Fruit fly (Drosophila melanogaster): ENCODE results near the gene Set8.

Gene Set8

DNA sequence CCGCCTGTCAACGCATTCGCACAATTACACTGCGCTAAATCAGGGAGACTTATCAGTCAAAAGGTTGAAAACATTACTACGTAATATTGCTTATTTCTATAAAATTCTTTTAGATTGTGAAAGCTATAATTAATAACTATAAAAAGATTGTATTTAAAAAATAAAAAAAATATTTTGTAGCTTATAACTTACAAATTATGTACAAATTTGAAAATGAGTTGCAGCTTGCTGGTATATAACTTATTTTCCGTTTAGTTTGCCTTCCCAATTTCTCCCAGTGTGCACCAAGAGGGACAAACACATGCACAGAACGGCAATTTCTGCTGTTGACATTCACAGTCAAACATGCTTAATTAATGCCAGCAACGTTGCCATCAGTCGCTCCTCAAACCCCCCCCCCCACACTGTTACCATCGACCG is 37.9 kb downstream of the Set8 start (continued):
- TF ChIP-seq Fer2 (tag; optimal IDR thresholded peaks at IDR 0.05): peak; percentile 70
- no peak for TF ChIP-seq MESR4 (GFP tag; optimal IDR thresholded peaks at IDR 0.05)
- TF ChIP-seq Hr51 (GFP tag; optimal IDR thresholded peaks at IDR 0.05): peak in 1 of 2 experiments; percentile 80
- TF ChIP-seq CG12236 (GFP tag; optimal IDR thresholded peaks at IDR 0.05): no peak
- TF ChIP-seq Meics (GFP tag; optimal IDR thresholded peaks at IDR 0.05): peak; percentile 85
- TF ChIP-seq sens-2 (GFP tag; IDR thresholded peaks at IDR 0.05): 0 out of 2 replicates have a peak, but pooled peaks have one; percentile 16
- peak; percentile 12 for TF ChIP-seq Chrac-16 (GFP tag; optimal IDR thresholded peaks at IDR 0.05)
- TF ChIP-seq row (GFP tag; IDR thresholded peaks at IDR 0.05): peak; percentile 58
- no peak for TF ChIP-seq chn (GFP tag; optimal IDR thresholded peaks at IDR 0.05)
- TF ChIP-seq bcd (GFP tag; optimal IDR thresholded peaks at IDR 0.05): peak; percentile 76
- no peak for TF ChIP-seq HLH4C (GFP tag; IDR thresholded peaks at IDR 0.05; ENCODE audit: partially characterized antibody)
- 0 out of 3 replicates have a peak, but pooled peaks have one; percentile 6 for TF ChIP-seq ken (GFP tag; IDR thresholded peaks at IDR 0.05)
- peak; percentile 21 for TF ChIP-seq twi (tag; optimal IDR thresholded peaks at IDR 0.05)
- peak; percentile 87 for TF ChIP-seq nom (GFP tag; optimal IDR thresholded peaks at IDR 0.05)
- peak; percentile 30 for TF ChIP-seq CG12942 (GFP tag; optimal IDR thresholded peaks at IDR 0.05)
- TF ChIP-seq CG12155 (GFP tag; optimal IDR thresholded peaks at IDR 0.05): peak; percentile 19
- TF ChIP-seq CG10959 (GFP tag; IDR thresholded peaks at IDR 0.05): no peak
- no peak for TF ChIP-seq CG34224 (GFP tag; IDR thresholded peaks at IDR 0.05; ENCODE audit: partially characterized antibody)
- peak; percentile 89 for TF ChIP-seq dmrt99B (tag; optimal IDR thresholded peaks at IDR 0.05)
- peak; percentile 25 for TF ChIP-seq CG2875 (GFP tag; optimal IDR thresholded peaks at IDR 0.05)
- TF ChIP-seq wor (GFP tag; IDR thresholded peaks at IDR 0.05): peak; percentile 55
- peak; percentile 44 for TF ChIP-seq Jarid2 (GFP tag; optimal IDR thresholded peaks at IDR 0.05)
- peak; percentile 74 for TF ChIP-seq CG6854 (GFP tag; optimal IDR thresholded peaks at IDR 0.05)
- peak; percentile 62; the same call in 1 of the 3 replicates for TF ChIP-seq croc (GFP tag; conservative IDR thresholded peaks at IDR 0.05)
- no peak for TF ChIP-seq CG43689 (GFP tag; IDR thresholded peaks at IDR 0.05)
- TF ChIP-seq Oli (tag; optimal IDR thresholded peaks at IDR 0.05): peak; percentile 74
- TF ChIP-seq CG33557 (GFP tag; optimal IDR thresholded peaks at IDR 0.05): no peak
- TF ChIP-seq YL-1 (GFP tag; optimal IDR thresholded peaks at IDR 0.05): no peak
- peak; percentile 69 for TF ChIP-seq CG32532 (GFP tag; IDR thresholded peaks at IDR 0.05)
- TF ChIP-seq org-1 (GFP tag; optimal IDR thresholded peaks at IDR 0.05): peak; percentile 63
- TF ChIP-seq zen (tag; optimal IDR thresholded peaks at IDR 0.05): peak; percentile 23
- peak; percentile 49 for TF ChIP-seq CG13775 (GFP tag; optimal IDR thresholded peaks at IDR 0.05)
- peak; percentile 83 for TF ChIP-seq CG7556 (GFP tag; optimal IDR thresholded peaks at IDR 0.05)
- peak; percentile 68; the same call in 1 of the 2 replicates for TF ChIP-seq danr (GFP tag; IDR thresholded peaks at IDR 0.05)
- TF ChIP-seq Abd-B (GFP tag; optimal IDR thresholded peaks at IDR 0.05): peak; percentile 49
- peak; percentile 78 for TF ChIP-seq unpg (GFP tag; optimal IDR thresholded peaks at IDR 0.05)
- TF ChIP-seq CG6689 (GFP tag; IDR thresholded peaks at IDR 0.05): peak; percentile 75
- peak; percentile 68 for TF ChIP-seq slbo (GFP tag; IDR thresholded peaks at IDR 0.05)
- no peak for TF ChIP-seq Aef1 (GFP tag; IDR thresholded peaks at IDR 0.05)
- TF ChIP-seq klu (GFP tag; IDR thresholded peaks at IDR 0.05): peak; percentile 42; the same call in 1 of the 2 replicates
- TF ChIP-seq grau (tag; optimal IDR thresholded peaks at IDR 0.05): peak; percentile 76
- TF ChIP-seq ssp (GFP tag; IDR thresholded peaks at IDR 0.05): peak; percentile 37; the same call in 1 of the 2 replicates
- peak; percentile 48 for TF ChIP-seq Nf-YC (tag; optimal IDR thresholded peaks at IDR 0.05)
- TF ChIP-seq aop (GFP tag; IDR thresholded peaks at IDR 0.05): no peak
- TF ChIP-seq CG18476 (GFP tag; optimal IDR thresholded peaks at IDR 0.05): peak; percentile 49
- peak; percentile 85 for TF ChIP-seq Asciz (GFP tag; optimal IDR thresholded peaks at IDR 0.05)
- peak; percentile 65 for TF ChIP-seq CG12104 (GFP tag; optimal IDR thresholded peaks at IDR 0.05)
- TF ChIP-seq CG15514 (GFP tag; optimal IDR thresholded peaks at IDR 0.05): peak; percentile 62
- TF ChIP-seq CG16815 (GFP tag; optimal IDR thresholded peaks at IDR 0.05): peak; percentile 39
- TF ChIP-seq Ssrp (tag; optimal IDR thresholded peaks at IDR 0.05): peak; percentile 65

Data from whole organism, embryonic.